Fruit fly (Drosophila melanogaster): Measurements from ENCODE around the gene Ucp4C.

Gene Ucp4C

DNA sequence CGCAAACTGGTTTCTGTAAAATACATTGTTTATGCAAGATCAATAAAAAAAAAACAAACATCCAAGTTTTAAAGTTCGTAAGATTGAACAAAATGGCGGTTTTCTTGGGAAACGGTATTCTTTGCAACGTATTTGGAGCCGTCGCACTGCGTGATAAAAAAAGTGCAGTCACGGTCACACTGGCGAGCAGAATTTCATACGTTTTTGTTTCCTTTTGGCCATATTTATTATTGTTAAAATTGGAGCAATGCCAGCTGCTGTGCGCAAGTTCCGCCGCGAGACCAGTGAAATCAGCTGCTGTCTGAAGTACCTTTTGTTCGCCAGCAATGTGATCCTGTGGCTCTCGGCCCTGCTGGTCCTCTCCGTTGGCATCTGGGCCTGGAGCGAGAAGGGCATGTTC, 31.7 kb downstream of the Ucp4C start, which contains the start of gene Tsp26A (continued):
- TF ChIP-seq sug (tag; optimal IDR thresholded peaks at IDR 0.05) (no peak), Jarid2 (GFP tag; optimal IDR thresholded peaks at IDR 0.05) (no peak), CG7745 (tag; optimal IDR thresholded peaks at IDR 0.05) (no peak), amos (GFP tag; IDR thresholded peaks at IDR 0.05; ENCODE audit: partially characterized antibody) (no peak), CG2889 (GFP tag; IDR thresholded peaks at IDR 0.05) (no peak), H2.0 (GFP tag; IDR thresholded peaks at IDR 0.05) (no peak), Side (GFP tag; optimal IDR thresholded peaks at IDR 0.05) (no peak), klu (GFP tag; IDR thresholded peaks at IDR 0.05) (no peak), row (GFP tag; IDR thresholded peaks at IDR 0.05) (0 out of 3 replicates have a peak, but pooled peaks have one; percentile 23), Dbx (GFP tag; IDR thresholded peaks at IDR 0.05) (no peak), Mad (GFP tag; optimal IDR thresholded peaks at IDR 0.05) (no peak), p53 (GFP tag; optimal IDR thresholded peaks at IDR 0.05) (no peak), ap (GFP tag; IDR thresholded peaks at IDR 0.05) (no peak), sna (GFP tag; IDR thresholded peaks at IDR 0.05; ENCODE audit: partially characterized antibody) (no peak), CG15514 (GFP tag; optimal IDR thresholded peaks at IDR 0.05) (no peak), yki (optimal IDR thresholded peaks at IDR 0.05) (no peak), Bteb2 (GFP tag; optimal IDR thresholded peaks at IDR 0.05) (no peak), CG10431 (GFP tag; optimal IDR thresholded peaks at IDR 0.05) (no peak), CG17912 (GFP tag; optimal IDR thresholded peaks at IDR 0.05) (no peak), CG18764 (GFP tag; optimal IDR thresholded peaks at IDR 0.05) (no peak), chinmo (GFP tag; IDR thresholded peaks at IDR 0.05; ENCODE audit: partially characterized antibody) (0 out of 4 replicates have a peak, but pooled peaks have one; percentile 52), CG8359 (GFP tag; optimal IDR thresholded peaks at IDR 0.05; ENCODE audit: borderline replicate concordance) (no peak), CG32767 (GFP tag; IDR thresholded peaks at IDR 0.05) (no peak), pb (GFP tag; optimal IDR thresholded peaks at IDR 0.05) (no peak), Sox102F (GFP tag; optimal IDR thresholded peaks at IDR 0.05) (no peak), CTCF (GFP tag; optimal IDR thresholded peaks at IDR 0.05) (no peak), Rfx (GFP tag; IDR thresholded peaks at IDR 0.05) (peak; percentile 23; the same call in 1 of the 2 replicates), CG13624 (GFP tag; optimal IDR thresholded peaks at IDR 0.05) (no peak), Trl (optimal IDR thresholded peaks at IDR 0.05) (no peak), Trl (GFP tag; optimal IDR thresholded peaks at IDR 0.05) (no peak), slbo (GFP tag; IDR thresholded peaks at IDR 0.05) (no peak), gfzf (GFP tag; optimal IDR thresholded peaks at IDR 0.05) (peak; percentile 67), MTF-1 (GFP tag; optimal IDR thresholded peaks at IDR 0.05; ENCODE audit: borderline replicate concordance) (no peak), odd (GFP tag; optimal IDR thresholded peaks at IDR 0.05) (no peak), Ravus (GFP tag; IDR thresholded peaks at IDR 0.05) (no peak), jing (GFP tag; optimal IDR thresholded peaks at IDR 0.05) (no peak), E2f2 (GFP tag; IDR thresholded peaks at IDR 0.05) (peak; percentile 56), B-H1 (GFP tag; IDR thresholded peaks at IDR 0.05) (no peak), Meics (GFP tag; optimal IDR thresholded peaks at IDR 0.05) (no peak), cad (GFP tag; optimal IDR thresholded peaks at IDR 0.05) (no peak), kni (GFP tag; optimal IDR thresholded peaks at IDR 0.05) (no peak), tin (GFP tag; optimal IDR thresholded peaks at IDR 0.05) (no peak), MESR4 (GFP tag; optimal IDR thresholded peaks at IDR 0.05) (peak; percentile 78), CG9437 (GFP tag; optimal IDR thresholded peaks at IDR 0.05) (peak; percentile 81), dpn (GFP tag; optimal IDR thresholded peaks at IDR 0.05) (no peak), CG6683 (GFP tag; optimal IDR thresholded peaks at IDR 0.05) (no peak), CG7556 (GFP tag; optimal IDR thresholded peaks at IDR 0.05) (no peak), CG2129 (GFP tag; IDR thresholded peaks at IDR 0.05; ENCODE audit: partially characterized antibody) (no peak), CG6175 (GFP tag; IDR thresholded peaks at IDR 0.05) (no peak), CG30431 (GFP tag; optimal IDR thresholded peaks at IDR 0.05) (no peak), CG11504 (tag; optimal IDR thresholded peaks at IDR 0.05) (no peak), Med (GFP tag) (peak; percentile 62), CG7271 (tag; optimal IDR thresholded peaks at IDR 0.05) (no peak)
